Fruit fly (Drosophila melanogaster): ENCODE measurements around the gene yip2.

yip2 gene

DNA sequence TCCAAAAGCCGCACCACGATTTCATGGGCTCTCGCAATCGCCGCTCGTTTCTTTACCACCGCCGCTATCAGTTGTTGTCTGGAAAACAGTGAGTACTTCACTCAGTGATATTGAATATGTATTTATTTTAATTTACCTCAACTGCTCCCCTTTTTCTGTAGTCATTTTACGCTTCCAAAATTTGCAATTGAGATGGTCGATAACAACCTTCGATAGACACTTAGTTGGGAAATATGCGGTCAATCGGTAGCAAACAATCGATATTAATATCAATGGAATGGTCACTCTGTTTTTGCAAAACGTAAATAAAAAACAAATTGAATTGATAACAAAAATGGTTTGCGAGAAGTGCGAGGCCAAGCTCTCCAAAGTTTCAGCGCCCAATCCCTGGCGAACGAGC, 24.5 kb upstream of the yip2 start, which contains the start of the genes CG34183 and CG4537 (continued):
- TF ChIP-seq trem (tag; optimal IDR thresholded peaks at IDR 0.05) = peak; percentile 44
- TF ChIP-seq CG10274 (GFP tag; optimal IDR thresholded peaks at IDR 0.05) = no peak
- TF ChIP-seq CG2129 (GFP tag; IDR thresholded peaks at IDR 0.05; ENCODE audit: partially characterized antibody) = peak; percentile 62

DNA sequence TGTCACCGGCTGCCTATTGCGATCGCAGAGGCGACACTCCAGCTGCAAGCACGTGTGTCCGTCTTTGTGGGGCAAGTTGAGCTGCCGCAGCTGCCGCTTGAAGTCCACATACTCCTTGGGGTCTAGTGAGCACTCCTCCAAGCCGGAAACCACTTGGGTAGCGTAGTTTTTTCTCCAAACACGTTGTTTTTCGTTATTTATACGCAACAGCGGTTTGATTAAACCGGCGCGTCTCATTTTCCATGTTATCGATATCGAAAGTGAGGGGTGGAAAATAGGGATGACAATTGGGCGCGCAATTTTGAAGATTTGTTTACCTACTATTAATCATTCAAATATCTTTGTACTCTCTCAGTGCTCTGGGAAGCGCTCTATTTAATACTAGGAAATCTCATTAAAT, 21.9 kb upstream of the yip2 start, which contains the start of gene mtDNA-helicase:
Gene mtDNA-helicase, minus strand, starts transcription at position 264 of the 400 bp plus-strand sequence.
- no peak for TF ChIP-seq NK7.1 (GFP tag; optimal IDR thresholded peaks at IDR 0.05)
- TF ChIP-seq gem (tag; optimal IDR thresholded peaks at IDR 0.05) = no peak
- peak; percentile 1 for TF ChIP-seq gfzf (GFP tag; optimal IDR thresholded peaks at IDR 0.05)
- TF ChIP-seq Scr (GFP tag; IDR thresholded peaks at IDR 0.05; ENCODE audit: partially characterized antibody) = peak; percentile 62
- peak; percentile 72; the same call in 3 of the 4 replicates for TF ChIP-seq Dll (GFP tag; IDR thresholded peaks at IDR 0.05; ENCODE audit: partially characterized antibody)
- TF ChIP-seq Med (GFP tag) = no peak
- peak in 1 of 2 experiments; percentile 34 for TF ChIP-seq crp (GFP tag; optimal IDR thresholded peaks at IDR 0.05)
- no peak for TF ChIP-seq rib (GFP tag; IDR thresholded peaks at IDR 0.05)
- TF ChIP-seq Sry-δ (GFP tag; optimal IDR thresholded peaks at IDR 0.05) = peak; percentile 72
- TF ChIP-seq HmgZ (tag; optimal IDR thresholded peaks at IDR 0.05) = peak; percentile 41
- no peak for TF ChIP-seq yki (optimal IDR thresholded peaks at IDR 0.05)
- TF ChIP-seq Awh (GFP tag; IDR thresholded peaks at IDR 0.05) = no peak
- peak; percentile 38; the same call in 1 of the 3 replicates for TF ChIP-seq CG16813 (GFP tag; IDR thresholded peaks at IDR 0.05; ENCODE audit: partially characterized antibody)
- TF ChIP-seq E2f2 (GFP tag; IDR thresholded peaks at IDR 0.05) = peak; percentile 91
- no peak for TF ChIP-seq dimm (GFP tag; IDR thresholded peaks at IDR 0.05)
- TF ChIP-seq Vsx1 (GFP tag; optimal IDR thresholded peaks at IDR 0.05) = no peak
- peak; percentile 94 for TF ChIP-seq CG2116 (GFP tag; optimal IDR thresholded peaks at IDR 0.05)
- TF ChIP-seq hkb (optimal IDR thresholded peaks at IDR 0.05) = no peak
- TF ChIP-seq hkb (GFP tag; IDR thresholded peaks at IDR 0.05) = peak; percentile 35; the same call in 1 of the 2 replicates
- TF ChIP-seq Doc3 (GFP tag; IDR thresholded peaks at IDR 0.05; ENCODE audit: partially characterized antibody) = peak; percentile 51; the same call in 1 of the 3 replicates
- TF ChIP-seq MBD-R2 (GFP tag; IDR thresholded peaks at IDR 0.05) = peak; percentile 75
- TF ChIP-seq Rfx (GFP tag; IDR thresholded peaks at IDR 0.05) = no peak
- peak; percentile 16 for TF ChIP-seq CG34376 (GFP tag; optimal IDR thresholded peaks at IDR 0.05)
- TF ChIP-seq CG1603 (tag; optimal IDR thresholded peaks at IDR 0.05) = peak; percentile 37
- no peak for TF ChIP-seq Optix (GFP tag; IDR thresholded peaks at IDR 0.05)
- TF ChIP-seq Opbp (GFP tag; IDR thresholded peaks at IDR 0.05; ENCODE audit: partially characterized antibody) = peak; percentile 57; the same call in 1 of the 3 replicates
- peak; percentile 77 for TF ChIP-seq dm (GFP tag; optimal IDR thresholded peaks at IDR 0.05)
- no peak for TF ChIP-seq CG6765 (GFP tag; optimal IDR thresholded peaks at IDR 0.05)
- no peak for TF ChIP-seq Fer1 (GFP tag; optimal IDR thresholded peaks at IDR 0.05)
- no peak for TF ChIP-seq tio (GFP tag; optimal IDR thresholded peaks at IDR 0.05)
- no peak for TF ChIP-seq Dfd (GFP tag; optimal IDR thresholded peaks at IDR 0.05)
- peak; percentile 86 for TF ChIP-seq Dp (GFP tag; optimal IDR thresholded peaks at IDR 0.05)
- no peak for TF ChIP-seq ash1 (GFP tag; optimal IDR thresholded peaks at IDR 0.05)
- TF ChIP-seq CG10366 (GFP tag; IDR thresholded peaks at IDR 0.05) = no peak
- peak; percentile 61; the same call in 1 of the 2 replicates for TF ChIP-seq sna (GFP tag; IDR thresholded peaks at IDR 0.05; ENCODE audit: partially characterized antibody)
- peak; percentile 54; the same call in 2 of the 3 replicates for TF ChIP-seq CG34224 (GFP tag; IDR thresholded peaks at IDR 0.05; ENCODE audit: partially characterized antibody)
- no peak for TF ChIP-seq grau (tag; optimal IDR thresholded peaks at IDR 0.05)
- TF ChIP-seq unc-4 (GFP tag; IDR thresholded peaks at IDR 0.05; ENCODE audit: partially characterized antibody) = peak; percentile 56; the same call in 1 of the 2 replicates
- TF ChIP-seq zen2 (GFP tag; IDR thresholded peaks at IDR 0.05; ENCODE audit: partially characterized antibody) = peak; percentile 39; the same call in 1 of the 3 replicates
- no peak for TF ChIP-seq CG2202 (tag; optimal IDR thresholded peaks at IDR 0.05)
- TF ChIP-seq CG10267 (tag; optimal IDR thresholded peaks at IDR 0.05) = peak; percentile 9
- no peak for TF ChIP-seq CG1233 (GFP tag; optimal IDR thresholded peaks at IDR 0.05)
- no peak for TF ChIP-seq B-H1 (GFP tag; IDR thresholded peaks at IDR 0.05)
- no peak for TF ChIP-seq CG1024 (GFP tag; IDR thresholded peaks at IDR 0.05)
- TF ChIP-seq CG16863 (GFP tag; optimal IDR thresholded peaks at IDR 0.05) = no peak

Measured in whole organism, embryonic.